Worm (Caenorhabditis elegans): ENCODE data around the gene gpd-4.

gpd-4 gene

DNA sequence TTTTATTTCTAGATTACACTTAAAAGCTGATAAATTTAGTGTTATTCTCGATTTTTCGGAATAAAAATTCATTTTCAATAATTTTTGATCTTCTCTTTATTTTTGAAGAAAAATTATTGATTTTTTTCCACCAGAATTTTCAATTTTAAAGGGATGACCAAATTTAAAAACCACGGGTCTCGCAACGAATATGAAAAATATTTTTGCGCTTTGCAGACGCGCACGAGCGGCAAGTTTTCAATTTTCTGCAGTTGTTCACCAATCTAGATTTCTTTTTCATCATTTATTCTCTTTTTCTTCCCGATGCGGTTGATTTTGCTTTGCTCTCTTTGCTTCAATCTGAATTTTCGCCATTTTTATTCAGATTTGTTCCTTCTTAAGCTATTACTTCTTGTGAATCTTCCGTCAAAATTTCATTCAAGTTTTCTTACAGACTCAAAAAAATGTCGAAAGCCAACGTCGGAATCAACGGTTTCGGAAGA lies at the start of gene gpd-4:
gpd-4 (plus strand) TSS at position 432 of the 482 bp plus-strand sequence.
- TF ChIP-seq unc-130 (GFP tag; optimal IDR thresholded peaks at IDR 0.05), result peak; percentile 15
- TF ChIP-seq daf-19 (GFP tag; conservative IDR thresholded peaks at IDR 0.05), result no peak

- TF ChIP-seq lin-15B (tag; optimal IDR thresholded peaks at IDR 0.05), result no peak
Observed at ce11 chrII:10121725-10122124, 49.3 kb upstream of the gpd-4 start, which contains the start of gene lov-1. Gene lov-1, minus strand, starts transcription at chrII:10121825.

ce11 chrII:10122465-10122864 lies 48.6 kb upstream of the gpd-4 start, which contains the start of gene F27E5.7:
Gene F27E5.7, plus strand, starts transcription at chrII:10122765.
- TF ChIP-seq nhr-6 (tag; optimal IDR thresholded peaks at IDR 0.05) (no peak), hmg-1.1 (GFP tag; IDR thresholded peaks at IDR 0.05) (no peak), tra-1 (GFP tag; IDR thresholded peaks at IDR 0.05) (no peak)

DNA sequence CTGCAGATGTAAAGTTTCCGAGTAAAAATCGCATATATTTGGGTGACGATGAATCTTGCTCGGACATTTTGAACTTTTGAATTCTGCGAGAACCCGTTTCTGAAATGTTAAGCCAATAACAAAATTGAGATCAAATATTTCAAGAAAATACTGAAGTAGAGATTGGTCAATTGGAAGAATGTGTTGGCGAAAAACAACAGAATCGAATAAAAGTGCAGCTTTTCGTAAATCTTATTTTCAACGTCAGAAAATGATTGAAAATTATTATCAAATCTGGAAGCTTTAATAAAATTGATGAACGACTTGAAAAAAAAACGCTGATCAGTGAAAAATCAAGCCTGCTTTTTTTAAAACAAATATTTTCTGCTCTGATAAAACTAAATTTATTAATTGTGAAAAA lies 43.7 kb upstream of the gpd-4 start, which contains the start of gene F27E5.8:
F27E5.8 (minus strand) TSS at position 101 of the 400 bp plus-strand sequence.
- TF ChIP-seq nhr-102 (tag; optimal IDR thresholded peaks at IDR 0.05) (no peak), ceh-44 (GFP tag; IDR thresholded peaks at IDR 0.05) (no peak), R02D3.7 (tag; optimal IDR thresholded peaks at IDR 0.05) (no peak), nhr-6 (tag; optimal IDR thresholded peaks at IDR 0.05) (no peak), ceh-28 (tag; optimal IDR thresholded peaks at IDR 0.05) (no peak), unc-62 (GFP tag; optimal IDR thresholded peaks at IDR 0.05 in 1 of 2) (no peak), unc-62 (tag; optimal IDR thresholded peaks at IDR 0.05) (no peak), daf-19 (GFP tag; conservative IDR thresholded peaks at IDR 0.05) (no peak), gei-8 (GFP tag; optimal IDR thresholded peaks at IDR 0.05) (no peak), lim-7 (GFP tag; IDR thresholded peaks at IDR 0.05) (no peak), ctbp-1 (GFP tag; IDR thresholded peaks at IDR 0.05) (no peak), dve-1 (tag; optimal IDR thresholded peaks at IDR 0.05; ENCODE audit: insufficient read depth) (no peak)

DNA sequence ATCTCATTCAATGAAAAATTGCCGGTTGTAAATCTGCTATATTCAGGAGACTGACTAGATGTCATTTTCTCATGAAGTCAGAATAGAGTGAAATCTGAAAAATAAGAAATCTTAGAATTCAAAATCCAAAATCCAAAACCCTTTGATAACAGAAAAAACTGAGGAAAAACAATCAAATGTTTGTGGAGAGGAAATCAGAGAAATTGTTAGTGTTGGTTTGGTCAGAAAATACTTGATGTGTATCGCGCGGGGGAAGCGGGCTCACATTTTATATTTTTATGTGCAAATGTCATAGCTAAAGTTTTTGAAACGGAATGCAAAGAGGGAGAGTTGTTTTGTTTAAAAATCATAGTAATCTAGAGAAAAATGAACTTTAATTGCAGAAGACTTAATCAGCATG lies 39.3 kb upstream of the gpd-4 start, which contains the start of gene F27E5.5:
F27E5.5 (minus strand) TSS at position 101 of the 400 bp plus-strand sequence.
- TF ChIP-seq arid-1 (GFP tag; conservative IDR thresholded peaks at IDR 0.05) (no peak), ztf-11 (tag; optimal IDR thresholded peaks at IDR 0.05) (no peak), Y105C5A.15 (GFP tag; IDR thresholded peaks at IDR 0.05) (no peak), zfp-3 (GFP tag; conservative IDR thresholded peaks at IDR 0.05) (no peak), mdt-29 (GFP tag; IDR thresholded peaks at IDR 0.05) (no peak), spr-1 (tag; optimal IDR thresholded peaks at IDR 0.05) (no peak), egl-43 (GFP tag; IDR thresholded peaks at IDR 0.05) (no peak), jun-1 (tag; optimal IDR thresholded peaks at IDR 0.05) (no peak), set-16 (GFP tag; IDR thresholded peaks at IDR 0.05) (no peak), cey-2 (tag; optimal IDR thresholded peaks at IDR 0.05; ENCODE audit: borderline replicate concordance, insufficient read depth) (no peak), F26F4.8 (GFP tag; conservative IDR thresholded peaks at IDR 0.05) (no peak), ceh-44 (GFP tag; IDR thresholded peaks at IDR 0.05) (no peak), dmd-8 (GFP tag; IDR thresholded peaks at IDR 0.05) (no peak), F37D6.2 (tag; optimal IDR thresholded peaks at IDR 0.05) (no peak), egl-27 (tag; optimal IDR thresholded peaks at IDR 0.05) (no peak), ctbp-1 (GFP tag; IDR thresholded peaks at IDR 0.05) (no peak), hmg-1.1 (GFP tag; IDR thresholded peaks at IDR 0.05) (no peak)

ce11 chrII:10132818-10133217 lies 38.2 kb upstream of the gpd-4 start:
- TF ChIP-seq nhr-11 (tag; optimal IDR thresholded peaks at IDR 0.05) (peak; percentile 26), aha-1 (tag) (peak; percentile 76), ceh-20 (GFP tag; IDR thresholded peaks at IDR 0.05) (no peak)
